Fruit fly (Drosophila melanogaster) S2 (cell line): Measurements from ENCODE around the gene Flacc.

Experiments used
- CG8478 ChIP-seq: fragments of >200 bp; optimal IDR thresholded peaks from 2 replicates; lab custom pipeline; 2018
- CTCF ChIP-seq, 2 experiments: fragments of >200 bp; optimal IDR thresholded peaks; 2 replicates each; lab custom pipeline; 2018

DNA sequence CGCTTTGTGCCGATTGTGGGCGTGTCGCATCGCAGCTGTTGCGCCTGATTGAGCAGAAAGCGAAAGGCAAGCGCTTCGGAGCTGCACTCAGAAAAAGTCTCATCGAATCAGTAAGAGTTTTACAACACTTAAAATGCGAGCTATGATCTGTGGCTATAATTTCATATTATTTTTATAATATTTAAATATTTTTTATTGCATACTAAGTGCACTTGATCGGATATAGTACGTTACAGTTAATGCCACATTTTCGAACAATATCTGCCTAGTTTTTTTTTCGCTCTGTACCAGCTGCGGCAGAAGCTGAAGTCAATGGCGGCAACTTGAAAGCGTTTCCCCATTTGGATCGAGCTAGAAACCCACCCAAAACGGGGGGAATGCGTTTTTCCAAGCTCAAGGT is 9.4 kb upstream of the Flacc start:
- TF ChIP-seq CTCF (optimal IDR thresholded peaks at IDR 0.05; lab: Kevin White, UChicago) (no peak), CG8478 (lab: Kevin White, UChicago) (no peak)
